Worm (Caenorhabditis elegans) whole organism, L1 larva: ENCODE measurements around the gene math-33.

Experiments
- C16A3.4 ChIP-seq: fragments of 150-350 bp; optimal IDR thresholded peaks from 2 replicates; lab custom pipeline; 2014; ENCODE audit warnings: missing biosample characterization, missing genetic modification characterization
- C34B4.2 ChIP-seq: sonication (generic microtip); optimal IDR thresholded peaks from 2 replicates; lab custom pipeline; 2017; ENCODE audit warnings: mild to moderate bottlenecking, missing genetic modification characterization, missing compliant biosample characterization
- aly-2 ChIP-seq: fragments of 150-350 bp; optimal IDR thresholded peaks from 2 replicates; lab custom pipeline; 2014; ENCODE audit warnings: missing biosample characterization, missing genetic modification characterization
- ama-1 ChIP-seq: fragments of 150-350 bp; optimal IDR thresholded peaks from 2 replicates; lab custom pipeline; 2014
- blmp-1 ChIP-seq: fragments of 150-350 bp; optimal IDR thresholded peaks from 2 replicates; lab custom pipeline; 2014; ENCODE audit warnings: missing biosample characterization, missing genetic modification characterization
- ceh-8 ChIP-seq: fragments of 200-800 bp; sonication (Bioruptor generic); optimal IDR thresholded peaks from 2 replicates; lab custom pipeline; 2018; ENCODE audit warnings: mild to moderate bottlenecking, missing genetic modification characterization, moderate library complexity, missing compliant biosample characterization
- ceh-82 ChIP-seq, 3 experiments: fragments of 150-350 bp in 1 of 3; sonication (generic microtip) in 2 of 3; optimal IDR thresholded peaks; 2 replicates each; lab custom pipeline; 2014 to 2017; ENCODE audit warnings: missing biosample characterization in 3 of 3, missing genetic modification characterization in 3 of 3
- ceh-88 ChIP-seq: fragments of 200-800 bp; sonication (Bioruptor generic); IDR thresholded peaks from 2 replicates; pipeline ENCODE4 v1.3.6; 2022; ENCODE audit warnings: missing genetic modification characterization, missing compliant biosample characterization
- ces-1 ChIP-seq: fragments of 150-350 bp; optimal IDR thresholded peaks from 2 replicates; lab custom pipeline; 2014; ENCODE audit warnings: missing biosample characterization, missing genetic modification reagents, missing genetic modification characterization
- dpl-1 ChIP-seq, 3 experiments: fragments of 150-350 bp in 2 of 3; sonication (generic microtip) in 1 of 3; optimal IDR thresholded peaks; 2 replicates each; lab custom pipeline; 2014 to 2017; ENCODE audit warnings: missing biosample characterization in 3 of 3, missing genetic modification characterization in 3 of 3, missing genetic modification reagents in 3 of 3
- efl-1 ChIP-seq, 4 experiments: fragments of 150-350 bp; optimal IDR thresholded peaks in 3 of 4; peaks in 1 of 4; 1 replicate in 1 of 4; 2 replicates in 3 of 4; lab custom pipeline; 2014; ENCODE audit warnings: missing biosample characterization in 2 of 4, missing genetic modification characterization in 2 of 4, missing genetic modification reagents in 2 of 4
- egl-27 ChIP-seq, 2 experiments: fragments of 150-350 bp in 1 of 2; sonication (generic microtip); optimal IDR thresholded peaks; 3 replicates each; lab custom pipeline; 2017 to 2018; ENCODE audit warnings: missing biosample characterization in 2 of 2, missing genetic modification characterization in 2 of 2, missing genetic modification reagents in 2 of 2
- elt-2 ChIP-seq: sonication (generic microtip); optimal IDR thresholded peaks from 2 replicates; lab custom pipeline; 2016; ENCODE audit warnings: missing genetic modification characterization, mild to moderate bottlenecking, inconsistent platforms, missing compliant biosample characterization, missing genetic modification reagents
- fkh-8 ChIP-seq: sonication (generic microtip); optimal IDR thresholded peaks from 2 replicates; lab custom pipeline; 2016; ENCODE audit warnings: mild to moderate bottlenecking, missing genetic modification characterization, missing compliant biosample characterization
- lin-14 ChIP-seq: fragments of 200-800 bp; sonication (Bioruptor generic); optimal IDR thresholded peaks from 2 replicates; lab custom pipeline; 2018; ENCODE audit warnings: mild to moderate bottlenecking, missing genetic modification characterization, moderate library complexity, missing compliant biosample characterization
- lin-15B ChIP-seq: fragments of 150-350 bp; sonication (generic microtip); optimal IDR thresholded peaks from 3 replicates; lab custom pipeline; 2014; ENCODE audit warnings: missing biosample characterization, missing genetic modification characterization
- lin-35 ChIP-seq, 2 experiments: fragments of 150-350 bp; optimal IDR thresholded peaks; 2 replicates each; lab custom pipeline; 2014; ENCODE audit warnings: missing biosample characterization in 2 of 2, missing genetic modification characterization in 2 of 2, missing genetic modification reagents in 2 of 2
- lir-3 ChIP-seq: sonication (generic microtip); optimal IDR thresholded peaks from 2 replicates; lab custom pipeline; 2016; ENCODE audit warnings: mild to moderate bottlenecking, missing genetic modification characterization, moderate library complexity, missing compliant biosample characterization; ENCODE audit not compliant: poor library complexity
- lsy-2 ChIP-seq, 2 experiments: fragments of 150-350 bp; optimal IDR thresholded peaks; 2 replicates each; lab custom pipeline; 2014; ENCODE audit warnings: missing biosample characterization in 2 of 2, missing genetic modification characterization in 2 of 2
- mdl-1 ChIP-seq, 2 experiments: fragments of 150-350 bp; optimal IDR thresholded peaks; 2 replicates each; lab custom pipeline; 2014 to 2017; ENCODE audit warnings: missing biosample characterization in 2 of 2, missing genetic modification characterization in 2 of 2, inconsistent platforms in 1 of 2
- mef-2 ChIP-seq: fragments of 150-350 bp; optimal IDR thresholded peaks from 2 replicates; lab custom pipeline; 2014; ENCODE audit warnings: missing biosample characterization, missing genetic modification characterization
- mep-1 ChIP-seq: fragments of 150-350 bp; optimal IDR thresholded peaks from 2 replicates; lab custom pipeline; 2014; ENCODE audit warnings: missing biosample characterization, missing genetic modification characterization
- nhr-11 ChIP-seq: fragments of 150-350 bp; optimal IDR thresholded peaks from 2 replicates; lab custom pipeline; 2014; ENCODE audit warnings: missing biosample characterization, missing genetic modification characterization
- nhr-19 ChIP-seq: fragments of 200-800 bp; sonication (Bioruptor generic); conservative IDR thresholded peaks from 2 replicates; pipeline ENCODE4 v1.3.6; 2022; ENCODE audit warnings: missing genetic modification characterization, missing compliant biosample characterization
- nhr-20 ChIP-seq: sonication (generic microtip); optimal IDR thresholded peaks from 2 replicates; lab custom pipeline; 2016; ENCODE audit warnings: mild to moderate bottlenecking, missing genetic modification characterization, missing compliant biosample characterization
- nhr-28 ChIP-seq: fragments of 150-350 bp; optimal IDR thresholded peaks from 2 replicates; lab custom pipeline; 2014; ENCODE audit warnings: missing biosample characterization, missing genetic modification characterization
- nhr-47 ChIP-seq: sonication (generic microtip); optimal IDR thresholded peaks from 2 replicates; lab custom pipeline; 2016; ENCODE audit warnings: mild to moderate bottlenecking, missing genetic modification characterization, moderate library complexity, missing compliant biosample characterization
- nhr-71 ChIP-seq: sonication (generic microtip); optimal IDR thresholded peaks from 2 replicates; lab custom pipeline; 2016; ENCODE audit warnings: mild to moderate bottlenecking, missing genetic modification characterization, moderate library complexity, missing compliant biosample characterization
- nhr-84 ChIP-seq: sonication (generic microtip); optimal IDR thresholded peaks from 2 replicates; lab custom pipeline; 2017; ENCODE audit warnings: missing biosample characterization, missing genetic modification characterization
- nhr-85 ChIP-seq: sonication (generic microtip); peaks from one replicate; lab custom pipeline; 2016; ENCODE audit warnings: missing genetic modification characterization, inconsistent platforms, missing compliant biosample characterization
- nhr-90 ChIP-seq: sonication (generic microtip); optimal IDR thresholded peaks from 2 replicates; lab custom pipeline; 2016; ENCODE audit warnings: mild to moderate bottlenecking, missing genetic modification characterization, missing compliant biosample characterization; ENCODE audit not compliant: poor library complexity
- pag-3 ChIP-seq: sonication (generic microtip); optimal IDR thresholded peaks from 2 replicates; lab custom pipeline; 2017; ENCODE audit warnings: missing genetic modification characterization, mild to moderate bottlenecking, missing compliant biosample characterization, antibody characterized with exemption, borderline replicate concordance; ENCODE audit not compliant: insufficient read depth
- rnt-1 ChIP-seq: sonication (generic microtip); optimal IDR thresholded peaks from 2 replicates; lab custom pipeline; 2016; ENCODE audit warnings: mild to moderate bottlenecking, missing genetic modification characterization, moderate library complexity, missing compliant biosample characterization
- skn-1 ChIP-seq: fragments of 150-350 bp; optimal IDR thresholded peaks from 2 replicates; lab custom pipeline; 2014; ENCODE audit warnings: missing biosample characterization, missing genetic modification characterization
- snu-23 ChIP-seq: sonication (generic microtip); optimal IDR thresholded peaks from 2 replicates; lab custom pipeline; 2016; ENCODE audit warnings: missing genetic modification characterization, missing compliant biosample characterization
- swsn-7 ChIP-seq: sonication (generic microtip); optimal IDR thresholded peaks from 2 replicates; lab custom pipeline; 2016; ENCODE audit warnings: missing genetic modification characterization, missing compliant biosample characterization
- unc-130 ChIP-seq: fragments of 150-350 bp; optimal IDR thresholded peaks from 2 replicates; lab custom pipeline; 2017; ENCODE audit warnings: missing biosample characterization, missing genetic modification characterization, inconsistent platforms
- unc-62 ChIP-seq: fragments of 150-350 bp; optimal IDR thresholded peaks from 2 replicates; lab custom pipeline; 2014; ENCODE audit warnings: missing biosample characterization, missing genetic modification reagents, missing genetic modification characterization
- unc-86 ChIP-seq: sonication (generic microtip); optimal IDR thresholded peaks from 2 replicates; lab custom pipeline; 2016; ENCODE audit warnings: missing genetic modification characterization, missing compliant biosample characterization
- zip-4 ChIP-seq: fragments of 200-800 bp; sonication (Bioruptor generic); optimal IDR thresholded peaks from 2 replicates; lab custom pipeline; 2018; ENCODE audit warnings: mild to moderate bottlenecking, missing genetic modification characterization, moderate library complexity, missing compliant biosample characterization
- ztf-4 ChIP-seq: fragments of 150-350 bp; optimal IDR thresholded peaks from 2 replicates; lab custom pipeline; 2014; ENCODE audit warnings: missing biosample characterization, missing genetic modification characterization

The math-33 gene

ce11 chrV:11121247-11121646 is 7.5 kb downstream of the math-33 start:
- TF ChIP-seq lin-14 (GFP tag; lab: Kevin White, UChicago) (peak; percentile 83), unc-86 (no peak), C16A3.4 (tag; lab: Kevin White, UChicago) (peak; percentile 58), ama-1 (lab: Kevin White, UChicago) (no peak), lin-15B (tag; lab: Kevin White, UChicago) (peak; percentile 4), mdl-1 (tag; optimal IDR thresholded peaks at IDR 0.05; lab: Kevin White, UChicago) (peak in 1 of 2 experiments; percentile 84), dpl-1 (GFP tag; optimal IDR thresholded peaks at IDR 0.05; lab: Kevin White, UChicago) (peak in 2 of 3 experiments; percentile 30 to 63), ceh-82 (tag; optimal IDR thresholded peaks at IDR 0.05; lab: Kevin White, UChicago) (peak in 1 of 3 experiments; percentile 24), fkh-8 (peak; percentile 31), egl-27 (tag; optimal IDR thresholded peaks at IDR 0.05; lab: Kevin White, UChicago) (no peak), pag-3 (no peak), blmp-1 (peak; percentile 56), nhr-71 (tag; lab: Kevin White, UChicago) (peak; percentile 67), mef-2 (no peak), skn-1 (tag; lab: Kevin White, UChicago) (peak; percentile 57), lir-3 (tag; lab: Kevin White, UChicago) (peak; percentile 38), mep-1 (tag; lab: Kevin White, UChicago) (peak; percentile 56), lsy-2 (tag; optimal IDR thresholded peaks at IDR 0.05; lab: Kevin White, UChicago) (peak; percentile 44 to 65), ceh-8 (GFP tag; lab: Kevin White, UChicago) (no peak), efl-1 (optimal IDR thresholded peaks at IDR 0.05; lab: Kevin White, UChicago) (peak; percentile 41 to 43), efl-1 (GFP tag; optimal IDR thresholded peaks at IDR 0.05 in 1 of 2; lab: Kevin White, UChicago) (peak in 1 of 2 experiments; percentile 36), ceh-88 (GFP tag; lab: Robert Waterston, UW) (no peak), rnt-1 (tag; lab: Kevin White, UChicago) (peak; percentile 25), swsn-7 (tag; lab: Kevin White, UChicago) (peak; percentile 24), unc-130 (tag; lab: Kevin White, UChicago) (peak; percentile 48), ces-1 (GFP tag; lab: Kevin White, UChicago) (no peak), unc-62 (GFP tag; lab: Kevin White, UChicago) (no peak), nhr-19 (peak; percentile 23; the same call in 1 of the 2 replicates), lin-35 (GFP tag; optimal IDR thresholded peaks at IDR 0.05; lab: Kevin White, UChicago) (peak; percentile 32 to 66), snu-23 (GFP tag; lab: Kevin White, UChicago) (peak; percentile 74), zip-4 (GFP tag; lab: Kevin White, UChicago) (no peak), nhr-20 (tag; lab: Kevin White, UChicago) (peak; percentile 49)

DNA sequence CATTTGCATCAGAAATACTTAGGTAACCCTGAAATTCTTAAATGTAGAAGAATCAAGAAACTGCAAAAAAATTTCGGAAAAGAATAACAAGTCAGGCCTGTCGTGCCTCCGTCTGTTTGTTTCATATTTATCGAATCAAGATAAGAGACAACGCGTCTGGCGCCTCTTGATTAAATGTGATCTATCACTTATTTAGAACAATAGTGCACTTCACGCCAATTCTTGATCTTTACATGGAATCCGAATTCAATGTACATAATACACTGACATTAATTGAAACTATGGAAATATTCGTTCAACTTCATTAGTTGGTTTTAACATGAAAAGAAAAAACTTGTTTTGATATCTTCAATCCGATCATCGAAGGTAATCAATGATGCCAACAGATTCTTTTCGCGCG is 8.8 kb downstream of the math-33 start, which contains the start of gene mboa-2:
Gene mboa-2 (minus strand): TSS at position 28 of the 400 bp plus-strand sequence.
- TF ChIP-seq pag-3: no peak
- peak; percentile 21 for TF ChIP-seq lin-14 (GFP tag; lab: Kevin White, UChicago)
- peak; percentile 29 to 38 for TF ChIP-seq lsy-2 (tag; optimal IDR thresholded peaks at IDR 0.05; lab: Kevin White, UChicago)
- TF ChIP-seq snu-23 (GFP tag; lab: Kevin White, UChicago): peak; percentile 16
- no peak for TF ChIP-seq nhr-84 (tag; lab: Kevin White, UChicago)
- peak; percentile 16 for TF ChIP-seq nhr-47 (tag; lab: Kevin White, UChicago)
- TF ChIP-seq ceh-88 (GFP tag; lab: Robert Waterston, UW): peak; percentile 21; the same call in 1 of the 2 replicates
- peak; percentile 64 for TF ChIP-seq nhr-90 (tag; lab: Kevin White, UChicago)
- TF ChIP-seq rnt-1 (tag; lab: Kevin White, UChicago): peak; percentile 7
- TF ChIP-seq lin-35 (GFP tag; optimal IDR thresholded peaks at IDR 0.05; lab: Kevin White, UChicago): peak in 1 of 2 experiments; percentile 13
- TF ChIP-seq nhr-28 (tag; lab: Kevin White, UChicago): no peak
- TF ChIP-seq nhr-11 (tag; lab: Kevin White, UChicago): no peak
- TF ChIP-seq swsn-7 (tag; lab: Kevin White, UChicago): peak; percentile 25
- peak; percentile 57 for TF ChIP-seq ama-1 (lab: Kevin White, UChicago)
- peak; percentile 3 for TF ChIP-seq lir-3 (tag; lab: Kevin White, UChicago)
- TF ChIP-seq nhr-71 (tag; lab: Kevin White, UChicago): peak; percentile 56
- TF ChIP-seq nhr-19: peak; percentile 30
- peak; percentile 2 for TF ChIP-seq ztf-4
- peak; percentile 45 for TF ChIP-seq aly-2 (tag; lab: Kevin White, UChicago)
- peak; percentile 49 for TF ChIP-seq nhr-85 (tag; lab: Kevin White, UChicago)
- peak; percentile 31 for TF ChIP-seq elt-2 (tag; lab: Kevin White, UChicago)
- TF ChIP-seq efl-1 (optimal IDR thresholded peaks at IDR 0.05; lab: Kevin White, UChicago): no peak
- peak in 1 of 2 experiments; percentile 64 for TF ChIP-seq efl-1 (GFP tag; optimal IDR thresholded peaks at IDR 0.05 in 1 of 2; lab: Kevin White, UChicago)
- TF ChIP-seq C34B4.2 (tag; lab: Kevin White, UChicago): no peak
- TF ChIP-seq nhr-20 (tag; lab: Kevin White, UChicago): peak; percentile 46
